Fruit fly (Drosophila melanogaster): ENCODE results near the gene CG7394.

Gene CG7394

DNA sequence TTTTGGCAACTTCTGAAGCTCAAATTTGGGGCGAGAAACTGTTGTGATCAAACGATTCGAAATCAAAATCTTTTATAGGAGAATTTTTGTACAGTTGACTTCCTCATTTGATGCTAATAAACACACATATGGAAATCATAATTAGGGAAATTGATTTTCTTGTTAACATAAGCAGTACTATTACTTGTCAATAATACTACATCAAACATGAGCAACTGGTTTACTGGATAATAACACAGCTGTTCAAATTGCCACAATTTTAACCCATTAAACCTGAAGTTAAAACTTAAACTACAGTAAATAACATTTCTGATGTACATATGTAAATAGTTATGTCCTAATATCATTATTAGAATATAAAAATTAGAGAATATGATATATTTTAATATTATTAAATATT lies 18.1 kb downstream of the CG7394 start, which contains the start of gene CG43390 (continued):
- TF ChIP-seq ATbp (GFP tag; optimal IDR thresholded peaks at IDR 0.05) (peak; percentile 69), CG31388 (GFP tag; optimal IDR thresholded peaks at IDR 0.05) (no peak), gt (GFP tag; IDR thresholded peaks at IDR 0.05) (no peak), jing (GFP tag; optimal IDR thresholded peaks at IDR 0.05) (no peak), CG11247 (GFP tag; IDR thresholded peaks at IDR 0.05) (peak; percentile 28; the same call in 1 of the 2 replicates), Side (GFP tag; optimal IDR thresholded peaks at IDR 0.05) (no peak), CG8388 (GFP tag; optimal IDR thresholded peaks at IDR 0.05) (no peak), B-H1 (GFP tag; IDR thresholded peaks at IDR 0.05) (no peak), croc (GFP tag; conservative IDR thresholded peaks at IDR 0.05) (no peak), grn (GFP tag; optimal IDR thresholded peaks at IDR 0.05) (peak; percentile 7), slbo (GFP tag; IDR thresholded peaks at IDR 0.05) (no peak), Dp (GFP tag; optimal IDR thresholded peaks at IDR 0.05) (no peak), grau (tag; optimal IDR thresholded peaks at IDR 0.05) (peak; percentile 58), CG4328 (GFP tag; optimal IDR thresholded peaks at IDR 0.05) (no peak), CG43689 (GFP tag; IDR thresholded peaks at IDR 0.05) (no peak), amos (GFP tag; IDR thresholded peaks at IDR 0.05; ENCODE audit: partially characterized antibody) (no peak), CG7372 (GFP tag; IDR thresholded peaks at IDR 0.05) (no peak), TFAM (GFP tag; optimal IDR thresholded peaks at IDR 0.05) (no peak), yki (optimal IDR thresholded peaks at IDR 0.05) (no peak), abd-A (tag; optimal IDR thresholded peaks at IDR 0.05) (no peak), hb (GFP tag; IDR thresholded peaks at IDR 0.05; ENCODE audit: partially characterized antibody) (no peak), CG3281 (GFP tag; optimal IDR thresholded peaks at IDR 0.05) (no peak), CG13296 (GFP tag; optimal IDR thresholded peaks at IDR 0.05) (no peak), ham (GFP tag; IDR thresholded peaks at IDR 0.05) (no peak), pros (GFP tag; optimal IDR thresholded peaks at IDR 0.05) (no peak), CG3726 (GFP tag; IDR thresholded peaks at IDR 0.05) (no peak), luna (GFP tag; optimal IDR thresholded peaks at IDR 0.05) (peak; percentile 44), CG15696 (tag; optimal IDR thresholded peaks at IDR 0.05) (no peak), HmgD (GFP tag; optimal IDR thresholded peaks at IDR 0.05) (no peak), CG6254 (GFP tag; optimal IDR thresholded peaks at IDR 0.05) (no peak), MBD-R2 (GFP tag; IDR thresholded peaks at IDR 0.05) (no peak), CG6813 (GFP tag; optimal IDR thresholded peaks at IDR 0.05) (peak; percentile 6), CG7357 (GFP tag; IDR thresholded peaks at IDR 0.05) (no peak), CG6272 (GFP tag; IDR thresholded peaks at IDR 0.05) (no peak), insv (GFP tag; optimal IDR thresholded peaks at IDR 0.05) (peak in 1 of 2 experiments; percentile 45), ERR (GFP tag; optimal IDR thresholded peaks at IDR 0.05) (no peak), eyg (GFP tag; optimal IDR thresholded peaks at IDR 0.05) (peak; percentile 12), CG2712 (tag; optimal IDR thresholded peaks at IDR 0.05) (no peak), Mrtf (GFP tag; IDR thresholded peaks at IDR 0.05) (no peak), Doc3 (GFP tag; IDR thresholded peaks at IDR 0.05; ENCODE audit: partially characterized antibody) (no peak), ac (GFP tag; optimal IDR thresholded peaks at IDR 0.05) (no peak), dysf (GFP tag; IDR thresholded peaks at IDR 0.05) (peak; percentile 51; the same call in 1 of the 3 replicates), cwo (GFP tag; optimal IDR thresholded peaks at IDR 0.05) (no peak), slou (GFP tag; optimal IDR thresholded peaks at IDR 0.05) (peak; percentile 4), gcm2 (GFP tag; optimal IDR thresholded peaks at IDR 0.05) (no peak), H15 (GFP tag; IDR thresholded peaks at IDR 0.05) (no peak), CG2889 (GFP tag; IDR thresholded peaks at IDR 0.05) (no peak), crp (GFP tag; optimal IDR thresholded peaks at IDR 0.05) (no peak), Trl (optimal IDR thresholded peaks at IDR 0.05) (no peak), Trl (GFP tag; optimal IDR thresholded peaks at IDR 0.05) (no peak), CG13624 (GFP tag; optimal IDR thresholded peaks at IDR 0.05) (no peak), CG10979 (tag; optimal IDR thresholded peaks at IDR 0.05) (no peak), bbx (GFP tag; IDR thresholded peaks at IDR 0.05; ENCODE audit: partially characterized antibody) (no peak)

Measured in whole organism, embryonic.